Comparison of ENCODE assay signal across 5 fruit fly cellular contexts in the genomic region with DNA sequence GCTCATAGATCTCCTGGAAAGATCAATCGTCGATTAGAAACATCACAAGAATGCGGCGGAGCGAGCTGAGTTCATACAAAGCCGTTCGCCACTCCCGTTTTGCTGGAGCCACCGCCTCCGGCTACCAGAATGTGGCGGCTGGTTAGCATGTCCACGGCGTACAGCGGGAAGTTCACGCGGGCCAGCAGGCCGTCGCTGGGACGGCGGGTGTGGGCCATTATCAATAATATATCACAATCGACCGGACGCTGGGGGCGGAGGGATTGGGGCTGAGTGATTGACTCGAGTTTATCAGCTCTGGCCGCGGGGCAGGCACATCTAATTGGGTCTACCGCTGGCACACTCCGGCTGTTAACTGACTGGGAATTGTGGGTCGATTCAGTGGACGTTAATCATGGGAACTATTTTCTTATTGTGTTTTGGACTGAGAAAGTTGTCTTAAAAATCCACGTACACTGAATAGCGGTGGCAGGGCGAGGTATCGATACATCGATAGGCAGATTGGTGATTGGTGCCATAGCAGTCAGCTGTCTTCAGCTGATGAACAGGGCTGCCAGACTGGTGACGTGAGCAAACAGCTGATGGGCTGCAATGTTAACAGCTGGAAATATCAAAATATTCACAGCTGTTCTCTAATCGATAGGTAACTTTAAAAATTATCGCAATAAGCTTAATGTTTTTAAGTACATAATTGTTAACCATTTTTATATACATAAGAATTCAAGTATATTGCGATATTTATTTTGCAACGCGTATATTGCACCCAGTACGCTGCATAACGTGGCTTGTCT.
A peak's percentile ranks its signal among the peaks of the same experiment; 100 is the strongest.
TF ChIP-seq lines count a peak whose summit lies in the region.

TSS of gene CG9175 (minus strand) at position 488 of the 791 bp plus-strand sequence.

- TF ChIP-seq CTCF in S2 (optimal IDR thresholded peaks at IDR 0.05; lab: Kevin White, UChicago) = peak; percentile 0 to 37
- no peak for TF ChIP-seq CTCF in whole organism, embryonic (GFP tag; optimal IDR thresholded peaks at IDR 0.05; lab: Kevin White, UChicago)

TF ChIP-seq in whole organism, adult, 20 proteins besides CTCF, POLR2A, EP300 and RAD21:
- TF ChIP-seq Mnt (GFP tag; optimal IDR thresholded peaks at IDR 0.05; lab: Kevin White, UChicago) = peak; percentile 65
- TF ChIP-seq toe (GFP tag; optimal IDR thresholded peaks at IDR 0.05; lab: Kevin White, UChicago) = no peak
- TF ChIP-seq CG7101 (tag; optimal IDR thresholded peaks at IDR 0.05; lab: Kevin White, UChicago) = peak; percentile 10
- TF ChIP-seq CG5204 (GFP tag; optimal IDR thresholded peaks at IDR 0.05; lab: Kevin White, UChicago) = no peak
- TF ChIP-seq ovo (GFP tag; optimal IDR thresholded peaks at IDR 0.05; lab: Kevin White, UChicago) = peak; percentile 29
- TF ChIP-seq CG33017 (tag; optimal IDR thresholded peaks at IDR 0.05; lab: Kevin White, UChicago) = peak; percentile 48
- peak; percentile 52 for TF ChIP-seq CG1620 (GFP tag; optimal IDR thresholded peaks at IDR 0.05; lab: Kevin White, UChicago)
- TF ChIP-seq bab1 (GFP tag; optimal IDR thresholded peaks at IDR 0.05; lab: Kevin White, UChicago) = peak; percentile 87
- TF ChIP-seq CG11617 (GFP tag; optimal IDR thresholded peaks at IDR 0.05; lab: Kevin White, UChicago) = peak; percentile 36
- TF ChIP-seq cic (GFP tag; optimal IDR thresholded peaks at IDR 0.05; lab: Kevin White, UChicago) = peak; percentile 73
- TF ChIP-seq CG14711 (tag; optimal IDR thresholded peaks at IDR 0.05; lab: Kevin White, UChicago) = no peak

TF ChIP-seq in whole organism, embryonic, 481 proteins besides CTCF, POLR2A, EP300 and RAD21 (continues in another document):
- TF ChIP-seq CG13624 (GFP tag; optimal IDR thresholded peaks at IDR 0.05; lab: Kevin White, UChicago) (peak; percentile 68), CG31388 (GFP tag; optimal IDR thresholded peaks at IDR 0.05; lab: Kevin White, UChicago) (no peak), lbe (GFP tag; optimal IDR thresholded peaks at IDR 0.05; lab: Kevin White, UChicago) (no peak), cad (GFP tag; optimal IDR thresholded peaks at IDR 0.05; lab: Kevin White, UChicago) (no peak), nmo (GFP tag; optimal IDR thresholded peaks at IDR 0.05; lab: Kevin White, UChicago) (peak; percentile 67), CG8765 (GFP tag; IDR thresholded peaks at IDR 0.05; lab: Robert Waterston, UW) (no peak), CG7357 (GFP tag; IDR thresholded peaks at IDR 0.05; lab: Robert Waterston, UW) (no peak), CG33213 (GFP tag; optimal IDR thresholded peaks at IDR 0.05; lab: Kevin White, UChicago) (peak; percentile 70), ash1 (GFP tag; optimal IDR thresholded peaks at IDR 0.05; lab: Kevin White, UChicago) (peak; percentile 28), Lpt (GFP tag; optimal IDR thresholded peaks at IDR 0.05; lab: Kevin White, UChicago) (no peak), Deaf1 (tag; optimal IDR thresholded peaks at IDR 0.05; lab: Kevin White, UChicago) (peak; percentile 29), CG31224 (GFP tag; IDR thresholded peaks at IDR 0.05; lab: Robert Waterston, UW) (no peak), Hr3 (GFP tag; optimal IDR thresholded peaks at IDR 0.05; lab: Kevin White, UChicago) (peak; percentile 5), CG14860 (GFP tag; IDR thresholded peaks at IDR 0.05; lab: Robert Waterston, UW; ENCODE audit: partially characterized antibody) (peak; percentile 87), btn (GFP tag; optimal IDR thresholded peaks at IDR 0.05; lab: Kevin White, UChicago) (no peak), chinmo (GFP tag; IDR thresholded peaks at IDR 0.05; lab: Robert Waterston, UW; ENCODE audit: partially characterized antibody) (peak; percentile 99), p53 (GFP tag; optimal IDR thresholded peaks at IDR 0.05; lab: Kevin White, UChicago) (peak; percentile 44), CG10321 (GFP tag; IDR thresholded peaks at IDR 0.05; lab: Robert Waterston, UW) (no peak), disco-r (GFP tag; optimal IDR thresholded peaks at IDR 0.05; lab: Kevin White, UChicago) (no peak), chif (GFP tag; optimal IDR thresholded peaks at IDR 0.05; lab: Kevin White, UChicago) (peak in 1 of 2 experiments; percentile 49), CG9727 (GFP tag; optimal IDR thresholded peaks at IDR 0.05; lab: Kevin White, UChicago) (peak; percentile 38), gfzf (GFP tag; optimal IDR thresholded peaks at IDR 0.05; lab: Kevin White, UChicago) (peak; percentile 41), Mrtf (GFP tag; IDR thresholded peaks at IDR 0.05; lab: Robert Waterston, UW) (no peak)

TF ChIP-seq in whole organism, prepupa, 60 proteins besides CTCF, POLR2A, EP300 and RAD21:
- peak; percentile 14 for TF ChIP-seq lz (GFP tag; optimal IDR thresholded peaks at IDR 0.05; lab: Kevin White, UChicago)
- peak; percentile 49 for TF ChIP-seq CG1621 (tag; optimal IDR thresholded peaks at IDR 0.05; lab: Kevin White, UChicago)
- TF ChIP-seq Sox14 (GFP tag; optimal IDR thresholded peaks at IDR 0.05; lab: Kevin White, UChicago) = peak; percentile 47
- peak; percentile 80 for TF ChIP-seq Eip78C (GFP tag; lab: Kevin White, UChicago)
- TF ChIP-seq fkh (GFP tag; optimal IDR thresholded peaks at IDR 0.05; lab: Kevin White, UChicago) = peak; percentile 38
- TF ChIP-seq Hr4 (GFP tag; optimal IDR thresholded peaks at IDR 0.05; lab: Kevin White, UChicago) = no peak
- no peak for TF ChIP-seq CG8632 (GFP tag; optimal IDR thresholded peaks at IDR 0.05; lab: Kevin White, UChicago)
- TF ChIP-seq CG3919 (GFP tag; optimal IDR thresholded peaks at IDR 0.05; lab: Kevin White, UChicago) = no peak
- TF ChIP-seq svp (GFP tag; lab: Kevin White, UChicago) = peak; percentile 96
- peak; percentile 21 for TF ChIP-seq CG31627 (GFP tag; optimal IDR thresholded peaks at IDR 0.05; lab: Kevin White, UChicago)

TF ChIP-seq in whole organism, wandering third instar larva, 38 proteins besides CTCF, POLR2A, EP300 and RAD21:
- TF ChIP-seq CG32264 (GFP tag; optimal IDR thresholded peaks at IDR 0.05; lab: Kevin White, UChicago) (no peak), tai (GFP tag; optimal IDR thresholded peaks at IDR 0.05; lab: Kevin White, UChicago) (no peak), rgr (GFP tag; optimal IDR thresholded peaks at IDR 0.05; lab: Kevin White, UChicago) (no peak), CrebA (GFP tag; optimal IDR thresholded peaks at IDR 0.05; lab: Kevin White, UChicago; ENCODE audit: borderline replicate concordance) (no peak), Dfd (GFP tag; optimal IDR thresholded peaks at IDR 0.05; lab: Kevin White, UChicago) (no peak), N (GFP tag; optimal IDR thresholded peaks at IDR 0.05; lab: Kevin White, UChicago) (no peak), dsf (GFP tag; optimal IDR thresholded peaks at IDR 0.05; lab: Kevin White, UChicago; ENCODE audit: borderline replicate concordance) (no peak), Hnf4 (GFP tag; optimal IDR thresholded peaks at IDR 0.05; lab: Kevin White, UChicago) (peak; percentile 9), lola (GFP tag; optimal IDR thresholded peaks at IDR 0.05; lab: Kevin White, UChicago) (no peak), Mio (GFP tag; optimal IDR thresholded peaks at IDR 0.05; lab: Kevin White, UChicago) (no peak), dmrt93B (GFP tag; optimal IDR thresholded peaks at IDR 0.05; lab: Kevin White, UChicago) (no peak), Hr78 (GFP tag; optimal IDR thresholded peaks at IDR 0.05; lab: Kevin White, UChicago) (no peak), Hr83 (GFP tag; optimal IDR thresholded peaks at IDR 0.05; lab: Kevin White, UChicago; ENCODE audit: poor library complexity, severe bottlenecking) (peak; percentile 13), OdsH (GFP tag; optimal IDR thresholded peaks at IDR 0.05; lab: Kevin White, UChicago) (no peak), h (GFP tag; optimal IDR thresholded peaks at IDR 0.05; lab: Kevin White, UChicago) (peak; percentile 40), Myc (optimal IDR thresholded peaks at IDR 0.05; lab: Kevin White, UChicago) (peak; percentile 41), psq (GFP tag; optimal IDR thresholded peaks at IDR 0.05; lab: Kevin White, UChicago) (no peak), Abd-B (GFP tag; optimal IDR thresholded peaks at IDR 0.05; lab: Kevin White, UChicago) (no peak), sage (GFP tag; optimal IDR thresholded peaks at IDR 0.05; lab: Kevin White, UChicago) (no peak), HLH106 (tag; optimal IDR thresholded peaks at IDR 0.05; lab: Kevin White, UChicago) (peak; percentile 0), dl (GFP tag; optimal IDR thresholded peaks at IDR 0.05; lab: Kevin White, UChicago; ENCODE audit: insufficient read depth in 1 of 2, partially characterized antibody in 2 of 2) (peak in 1 of 2 experiments; percentile 53), Rel (GFP tag; optimal IDR thresholded peaks at IDR 0.05; lab: Kevin White, UChicago) (no peak), Rel (tag; optimal IDR thresholded peaks at IDR 0.05; lab: Kevin White, UChicago) (peak; percentile 28), Dif (GFP tag; optimal IDR thresholded peaks at IDR 0.05; lab: Kevin White, UChicago; ENCODE audit: partially characterized antibody) (peak; percentile 84), jim (GFP tag; optimal IDR thresholded peaks at IDR 0.05; lab: Kevin White, UChicago) (peak; percentile 40), foxo (GFP tag; optimal IDR thresholded peaks at IDR 0.05; lab: Kevin White, UChicago) (peak in 1 of 2 experiments; percentile 15), Vsx2 (GFP tag; optimal IDR thresholded peaks at IDR 0.05; lab: Kevin White, UChicago; ENCODE audit: partially characterized antibody) (no peak), woc (GFP tag; optimal IDR thresholded peaks at IDR 0.05; lab: Kevin White, UChicago) (peak; percentile 68), fru (GFP tag; optimal IDR thresholded peaks at IDR 0.05; lab: Kevin White, UChicago) (no peak), GATAd (GFP tag; optimal IDR thresholded peaks at IDR 0.05; lab: Kevin White, UChicago) (no peak)
